Worm (Caenorhabditis elegans): ENCODE measurements around the gene kin-19.
A peak's percentile ranks its signal among the peaks of the same experiment; 100 is the strongest.

Gene kin-19

DNA sequence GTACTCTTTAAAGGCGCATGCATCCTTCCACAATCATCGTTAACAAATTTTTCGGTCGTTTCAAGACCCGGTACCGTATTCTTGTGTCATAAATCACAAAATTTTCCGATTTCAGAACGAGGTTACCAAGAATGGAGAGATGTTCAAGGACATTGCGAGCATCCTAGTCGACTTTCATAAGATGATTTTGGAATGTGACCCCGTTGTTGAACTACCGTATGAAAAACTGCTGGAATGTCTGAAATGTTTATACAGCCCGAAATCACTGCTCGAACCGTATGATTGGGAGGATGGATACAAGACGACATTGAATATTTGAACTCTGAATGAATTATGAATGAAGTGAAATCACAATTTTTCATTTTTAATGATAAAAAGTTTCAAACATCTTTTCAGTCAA is 6.5 kb upstream of the kin-19 start:
- no peak for TF ChIP-seq elt-4 (tag; optimal IDR thresholded peaks at IDR 0.05)
- no peak for TF ChIP-seq pag-3 (tag; optimal IDR thresholded peaks at IDR 0.05; ENCODE audit: borderline replicate concordance)
- no peak for TF ChIP-seq npax-4 (tag; optimal IDR thresholded peaks at IDR 0.05)
- no peak for TF ChIP-seq ceh-45 (GFP tag; IDR thresholded peaks at IDR 0.05)
- no peak for TF ChIP-seq hlh-8 (tag; optimal IDR thresholded peaks at IDR 0.05)
- TF ChIP-seq pha-4 (tag; optimal IDR thresholded peaks at IDR 0.05): no peak
- TF ChIP-seq eyg-1 (tag; optimal IDR thresholded peaks at IDR 0.05): no peak

DNA sequence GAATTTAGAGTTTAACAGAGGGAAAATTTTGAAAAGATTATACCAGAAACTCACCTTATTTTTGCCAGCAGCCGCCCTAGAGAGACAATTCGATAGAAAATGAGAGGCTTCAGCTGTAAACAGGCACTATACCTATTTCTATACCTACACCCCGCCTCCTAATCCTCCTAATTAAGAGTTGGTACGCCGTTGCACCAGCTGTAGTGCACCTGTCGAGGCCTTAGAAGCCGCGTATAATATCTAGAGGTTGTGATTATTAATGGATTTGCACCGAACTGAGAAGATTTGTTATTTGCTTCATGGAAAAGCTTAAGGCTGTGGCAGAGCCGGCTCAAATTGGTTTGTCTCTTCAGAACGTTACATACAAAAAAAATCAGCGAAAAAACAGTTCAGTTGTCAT is 5.6 kb upstream of the kin-19 start, which contains the start of gene C03C10.5:
TSS of gene C03C10.5 (minus strand) at position 101 of the 400 bp plus-strand sequence.
- TF ChIP-seq hlh-13 (GFP tag; optimal IDR thresholded peaks at IDR 0.05) (no peak), ceh-22 (tag; optimal IDR thresholded peaks at IDR 0.05) (no peak), ceh-18 (tag; optimal IDR thresholded peaks at IDR 0.05) (no peak), pros-1 (tag; optimal IDR thresholded peaks at IDR 0.05) (no peak), hlh-30 (tag; optimal IDR thresholded peaks at IDR 0.05; ENCODE audit: insufficient read depth) (no peak), ceh-14 (tag; optimal IDR thresholded peaks at IDR 0.05) (no peak), unc-86 (tag; optimal IDR thresholded peaks at IDR 0.05) (no peak), K02D7.2 (tag; optimal IDR thresholded peaks at IDR 0.05) (no peak), hlh-8 (tag; optimal IDR thresholded peaks at IDR 0.05) (no peak), sdc-2 (tag; optimal IDR thresholded peaks at IDR 0.05) (no peak), tbx-2 (tag; optimal IDR thresholded peaks at IDR 0.05) (no peak), rnt-1 (tag; optimal IDR thresholded peaks at IDR 0.05) (no peak)

DNA sequence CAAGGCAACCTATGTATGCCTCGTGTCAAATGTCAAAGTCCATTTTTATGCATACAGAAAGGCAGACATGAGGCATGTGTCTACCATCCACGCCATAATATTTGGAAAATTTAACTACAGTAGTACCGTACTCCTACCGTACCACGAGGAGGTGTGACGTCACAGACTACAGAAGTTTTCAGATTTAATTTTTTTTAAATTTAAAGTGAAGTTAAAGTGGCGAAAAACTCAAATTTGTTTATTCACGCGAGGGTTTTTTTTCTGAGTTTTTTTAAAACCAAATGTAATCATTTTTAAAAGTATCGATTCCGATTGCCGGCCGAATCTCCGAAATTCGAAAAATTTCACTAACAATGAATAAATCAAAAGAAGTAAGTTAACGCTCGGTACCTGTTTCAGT is 4.3 kb upstream of the kin-19 start, which contains the start of gene C03C10.2:
TSS of gene C03C10.2 (plus strand) at position 301 of the 400 bp plus-strand sequence.
- TF ChIP-seq ahr-1 (tag; optimal IDR thresholded peaks at IDR 0.05) (no peak), ceh-18 (tag; optimal IDR thresholded peaks at IDR 0.05) (no peak), ceh-14 (tag; optimal IDR thresholded peaks at IDR 0.05) (no peak), pag-3 (tag; optimal IDR thresholded peaks at IDR 0.05; ENCODE audit: borderline replicate concordance) (no peak), ceh-22 (tag; optimal IDR thresholded peaks at IDR 0.05) (no peak), npax-4 (tag; optimal IDR thresholded peaks at IDR 0.05) (no peak), pha-4 (tag; optimal IDR thresholded peaks at IDR 0.05) (no peak), ceh-30 (tag; optimal IDR thresholded peaks at IDR 0.05) (no peak), fkh-6 (tag; optimal IDR thresholded peaks at IDR 0.05) (no peak), ceh-6 (GFP tag; optimal IDR thresholded peaks at IDR 0.05) (no peak), K09A11.1 (tag; optimal IDR thresholded peaks at IDR 0.05; ENCODE audit: insufficient read depth) (no peak), dve-1 (tag; optimal IDR thresholded peaks at IDR 0.05) (no peak), hlh-30 (tag; optimal IDR thresholded peaks at IDR 0.05; ENCODE audit: insufficient read depth) (no peak)

DNA sequence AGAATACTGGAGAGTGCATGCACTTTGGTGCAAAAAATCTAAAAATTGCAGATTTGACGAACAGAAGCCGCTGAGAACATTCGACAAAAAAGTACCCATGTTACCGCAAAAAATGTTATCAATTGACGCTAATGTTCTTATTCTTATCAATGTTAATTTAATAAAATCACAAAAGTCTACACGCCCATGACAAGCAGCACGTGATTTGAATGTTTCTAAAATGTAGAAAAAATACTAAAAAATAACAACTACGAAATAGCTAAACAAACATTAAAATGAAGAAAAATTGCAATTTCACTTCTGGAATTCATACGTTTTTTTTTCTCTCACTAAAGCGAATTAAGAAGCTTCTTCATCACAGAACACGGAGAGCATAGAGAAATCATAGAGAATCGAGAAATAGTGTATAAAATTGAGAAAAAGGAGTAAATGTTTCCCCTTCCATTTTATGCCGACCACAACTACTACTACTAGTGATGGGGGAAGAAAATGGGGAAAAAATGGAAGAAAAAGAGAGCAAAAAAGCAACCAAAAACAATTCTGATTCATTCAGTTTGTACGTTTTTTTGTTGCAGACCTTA is 2.0 kb upstream of the kin-19 start:
- TF ChIP-seq ceh-24 (tag; optimal IDR thresholded peaks at IDR 0.05): no peak
- TF ChIP-seq sox-2 (GFP tag; IDR thresholded peaks at IDR 0.05): no peak
- no peak for TF ChIP-seq pqm-1 (tag; optimal IDR thresholded peaks at IDR 0.05)
- peak; percentile 19 for TF ChIP-seq tbx-2 (tag; optimal IDR thresholded peaks at IDR 0.05)
- peak; percentile 50 for TF ChIP-seq unc-42 (tag; optimal IDR thresholded peaks at IDR 0.05)
- no peak for TF ChIP-seq C38D4.7 (GFP tag; optimal IDR thresholded peaks at IDR 0.05)

DNA sequence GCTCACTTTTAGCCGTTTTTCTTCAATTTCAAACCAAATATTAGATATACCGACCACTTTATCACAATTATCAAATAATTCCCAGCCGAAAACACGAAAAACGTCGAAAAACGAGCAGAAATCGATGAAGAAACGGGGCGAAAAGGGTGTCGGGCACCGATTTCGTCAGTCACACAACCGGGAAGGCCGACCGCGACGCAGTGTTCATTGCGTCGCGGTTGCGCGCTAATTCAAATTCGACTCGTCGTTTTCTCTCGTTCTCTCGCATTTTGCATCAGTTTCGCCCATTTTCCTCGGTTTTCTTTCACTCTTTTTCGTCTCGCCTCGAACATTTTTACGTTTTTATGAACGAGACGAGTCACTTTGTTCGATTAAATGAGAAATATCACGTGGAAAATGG is 1.1 kb upstream of the kin-19 start:
- TF ChIP-seq pros-1 (tag; optimal IDR thresholded peaks at IDR 0.05) (peak; percentile 35), tbx-2 (tag; optimal IDR thresholded peaks at IDR 0.05) (peak; percentile 57), madf-2 (tag; optimal IDR thresholded peaks at IDR 0.05) (peak; percentile 10), unc-42 (tag; optimal IDR thresholded peaks at IDR 0.05) (peak; percentile 55), ets-4 (tag; optimal IDR thresholded peaks at IDR 0.05) (no peak), hlh-30 (tag; optimal IDR thresholded peaks at IDR 0.05; ENCODE audit: insufficient read depth) (peak; percentile 27), lim-6 (tag; optimal IDR thresholded peaks at IDR 0.05) (no peak), pax-1 (tag; optimal IDR thresholded peaks at IDR 0.05) (no peak), rnt-1 (tag; optimal IDR thresholded peaks at IDR 0.05) (peak; percentile 51), ceh-48 (tag; optimal IDR thresholded peaks at IDR 0.05) (peak; percentile 69), ceh-22 (tag; optimal IDR thresholded peaks at IDR 0.05) (no peak), K02D7.2 (tag; optimal IDR thresholded peaks at IDR 0.05) (no peak), ceh-18 (tag; optimal IDR thresholded peaks at IDR 0.05) (peak; percentile 19), unc-3 (GFP tag; conservative IDR thresholded peaks at IDR 0.05) (no peak), unc-3 (tag; optimal IDR thresholded peaks at IDR 0.05) (no peak), ceh-31 (tag; optimal IDR thresholded peaks at IDR 0.05) (peak; percentile 72), hlh-8 (tag; optimal IDR thresholded peaks at IDR 0.05) (no peak), ceh-24 (tag; optimal IDR thresholded peaks at IDR 0.05) (no peak), C08G9.2 (tag; optimal IDR thresholded peaks at IDR 0.05) (no peak), ceh-2 (tag; optimal IDR thresholded peaks at IDR 0.05) (no peak), dmd-4 (tag; optimal IDR thresholded peaks at IDR 0.05; ENCODE audit: borderline replicate concordance) (no peak), ceh-34 (tag; optimal IDR thresholded peaks at IDR 0.05) (peak; percentile 34), pqm-1 (tag; optimal IDR thresholded peaks at IDR 0.05) (no peak), Y22D7AL.16 (tag; optimal IDR thresholded peaks at IDR 0.05) (no peak), zip-5 (tag; optimal IDR thresholded peaks at IDR 0.05) (no peak), eyg-1 (tag; optimal IDR thresholded peaks at IDR 0.05) (peak; percentile 7)

Data from whole organism, late embryonic.